Worm (Caenorhabditis elegans) whole organism, young adult: Measurements from ENCODE around the gene ZK353.9.

Experiments
- C17E4.6 ChIP-seq: fragments of 200-800 bp; sonication (Bioruptor generic); IDR thresholded peaks from 2 replicates; pipeline ENCODE4 v1.3.6; 2022; ENCODE audit warnings: missing genetic modification reagents, missing genetic modification characterization, missing compliant biosample characterization
- F49E8.2 ChIP-seq: sonication (generic microtip); optimal IDR thresholded peaks from 3 replicates; lab custom pipeline; 2017; ENCODE audit warnings: missing genetic modification characterization, mild to moderate bottlenecking, missing compliant biosample characterization, antibody characterized with exemption, moderate library complexity; ENCODE audit not compliant: insufficient read depth
- him-1 ChIP-seq: sonication (generic microtip); optimal IDR thresholded peaks from 2 replicates; lab custom pipeline; 2016; ENCODE audit warnings: missing genotype, missing genetic modification reagents, missing genetic modification characterization, missing compliant biosample characterization
- hlh-12 ChIP-seq: sonication (generic microtip); optimal IDR thresholded peaks from 2 replicates; lab custom pipeline; 2016; ENCODE audit warnings: missing genetic modification characterization, missing compliant biosample characterization
- hrde-1 ChIP-seq: sonication (generic microtip); optimal IDR thresholded peaks from 2 replicates; lab custom pipeline; 2016; ENCODE audit warnings: missing genetic modification characterization, mild to moderate bottlenecking, missing compliant biosample characterization, moderate library complexity, missing genotype, missing genetic modification reagents, borderline replicate concordance
- let-526 ChIP-seq: fragments of 200-800 bp; sonication (Bioruptor generic); IDR thresholded peaks from 2 replicates; pipeline ENCODE4 v1.3.6; 2022; ENCODE audit warnings: missing genetic modification reagents, missing genetic modification characterization, missing compliant biosample characterization
- lin-35 ChIP-seq, 3 experiments: fragments of 150-350 bp in 2 of 3; sonication (generic microtip) in 1 of 3; optimal IDR thresholded peaks; 2 replicates each; lab custom pipeline; 2014 to 2018; ENCODE audit warnings: missing biosample characterization in 3 of 3, missing genetic modification characterization in 3 of 3, missing genetic modification reagents in 3 of 3
- rec-8 ChIP-seq, 2 experiments: sonication (generic microtip); optimal IDR thresholded peaks; 2 replicates each; lab custom pipeline; 2016; ENCODE audit warnings: mild to moderate bottlenecking in 2 of 2, missing genetic modification characterization in 2 of 2, missing genetic modification reagents in 2 of 2, missing genotype in 2 of 2, missing biosample characterization in 1 of 2, missing compliant biosample characterization in 1 of 2, moderate library complexity in 1 of 2
- sdz-38 ChIP-seq: sonication (generic microtip); optimal IDR thresholded peaks from 2 replicates; lab custom pipeline; 2016; ENCODE audit warnings: missing genotype, missing genetic modification characterization, missing compliant biosample characterization
- tbp1 ChIP-seq: fragments of 200-800 bp; sonication (Bioruptor generic); optimal IDR thresholded peaks from 2 replicates; lab custom pipeline; 2018; ENCODE audit warnings: mild to moderate bottlenecking, missing genetic modification characterization, missing compliant biosample characterization
- unc-62 ChIP-seq: fragments of 150-350 bp; optimal IDR thresholded peaks from 2 replicates; lab custom pipeline; 2014; ENCODE audit warnings: missing biosample characterization, missing genetic modification reagents, missing genetic modification characterization
- ztf-26 ChIP-seq: sonication (generic microtip); optimal IDR thresholded peaks from 2 replicates; lab custom pipeline; 2017; ENCODE audit warnings: missing genetic modification characterization, missing compliant biosample characterization

ce11 chrIII:8457605-8458004 lies 48.3 kb downstream of the ZK353.9 start:
- no peak for TF ChIP-seq rec-8 (tag; optimal IDR thresholded peaks at IDR 0.05; lab: Kevin White, UChicago)
- no peak for TF ChIP-seq let-526 (GFP tag; lab: Robert Waterston, UW)
- no peak for TF ChIP-seq unc-62
- TF ChIP-seq lin-35 (GFP tag; optimal IDR thresholded peaks at IDR 0.05; lab: Kevin White, UChicago), result no peak
- no peak for TF ChIP-seq ztf-26
- no peak for TF ChIP-seq him-1 (tag; lab: Kevin White, UChicago)
- TF ChIP-seq F49E8.2 (tag; lab: Kevin White, UChicago), result no peak
- TF ChIP-seq sdz-38 (tag; lab: Kevin White, UChicago), result no peak
- no peak for TF ChIP-seq hlh-12 (tag; lab: Kevin White, UChicago)
- TF ChIP-seq C17E4.6, result no peak
- TF ChIP-seq tbp1 (GFP tag; lab: Kevin White, UChicago), result no peak
- no peak for TF ChIP-seq hrde-1 (tag; lab: Kevin White, UChicago)
